Worm (Caenorhabditis elegans): ENCODE measurements around the gene rabr-3.
A peak's percentile ranks its signal among the peaks of the same experiment; 100 is the strongest.

The rabr-3 gene

ce11 chrV:16159594-16159993 lies 35.9 kb upstream of the rabr-3 start, which contains the start of gene F10A3.17:
TSS of gene F10A3.17 (minus strand) at chrV:16159694.
- TF ChIP-seq ceh-28 (tag; optimal IDR thresholded peaks at IDR 0.05) (no peak), pqm-1 (tag; optimal IDR thresholded peaks at IDR 0.05) (no peak), lin-15B (tag; optimal IDR thresholded peaks at IDR 0.05) (no peak), lin-39 (tag; optimal IDR thresholded peaks at IDR 0.05) (no peak)

ce11 chrV:16160087-16160486 lies 35.4 kb upstream of the rabr-3 start:
- peak; percentile 71 for TF ChIP-seq pha-4 (tag; optimal IDR thresholded peaks at IDR 0.05)
- no peak for TF ChIP-seq nhr-28 (tag; optimal IDR thresholded peaks at IDR 0.05)
- TF ChIP-seq elt-2 (tag; optimal IDR thresholded peaks at IDR 0.05): peak; percentile 42
- peak; percentile 16 for TF ChIP-seq pqm-1 (tag; optimal IDR thresholded peaks at IDR 0.05)

ce11 chrV:16162124-16162735 lies 33.2 kb upstream of the rabr-3 start, which contains the start of the genes str-109 and F10A3.11:
TSS of gene str-109 (minus strand) at chrV:16162224.
TSS of gene F10A3.11 (plus strand) at chrV:16162685.
- TF ChIP-seq nhr-67 (tag; optimal IDR thresholded peaks at IDR 0.05): no peak
- TF ChIP-seq nhr-77 (tag; optimal IDR thresholded peaks at IDR 0.05): no peak
- no peak for TF ChIP-seq aly-2 (tag; optimal IDR thresholded peaks at IDR 0.05)
- no peak for TF ChIP-seq sea-2 (GFP tag; optimal IDR thresholded peaks at IDR 0.05)
- TF ChIP-seq nhr-23 (tag; optimal IDR thresholded peaks at IDR 0.05): no peak
- TF ChIP-seq nhr-25 (tag; optimal IDR thresholded peaks at IDR 0.05): no peak
- TF ChIP-seq pha-4 (tag; optimal IDR thresholded peaks at IDR 0.05): no peak
- TF ChIP-seq daf-12 (tag; optimal IDR thresholded peaks at IDR 0.05): no peak
- no peak for TF ChIP-seq nhr-76 (tag; optimal IDR thresholded peaks at IDR 0.05)
- no peak for TF ChIP-seq fkh-10 (GFP tag; optimal IDR thresholded peaks at IDR 0.05)
- TF ChIP-seq R02D3.7 (tag; optimal IDR thresholded peaks at IDR 0.05): no peak
- TF ChIP-seq elt-3 (tag; optimal IDR thresholded peaks at IDR 0.05): no peak
- no peak for TF ChIP-seq ceh-9 (tag; optimal IDR thresholded peaks at IDR 0.05)

- TF ChIP-seq egl-27 (tag; optimal IDR thresholded peaks at IDR 0.05): no peak
- no peak for TF ChIP-seq nhr-77 (tag; optimal IDR thresholded peaks at IDR 0.05)
- no peak for TF ChIP-seq aly-2 (tag; optimal IDR thresholded peaks at IDR 0.05)
- no peak for TF ChIP-seq nfya-1 (tag; optimal IDR thresholded peaks at IDR 0.05; ENCODE audit: insufficient read depth)
- TF ChIP-seq nhr-11 (tag; optimal IDR thresholded peaks at IDR 0.05): no peak
- TF ChIP-seq elt-1 (tag; optimal IDR thresholded peaks at IDR 0.05): no peak
- no peak for TF ChIP-seq nhr-67 (tag; optimal IDR thresholded peaks at IDR 0.05)
- TF ChIP-seq ceh-28 (tag; optimal IDR thresholded peaks at IDR 0.05): no peak
- no peak for TF ChIP-seq ztf-11 (tag; optimal IDR thresholded peaks at IDR 0.05)
- no peak for TF ChIP-seq mml-1 (tag; optimal IDR thresholded peaks at IDR 0.05)
- TF ChIP-seq ceh-16 (tag; optimal IDR thresholded peaks at IDR 0.05): no peak
- no peak for TF ChIP-seq skn-1 (tag; optimal IDR thresholded peaks at IDR 0.05)
- no peak for TF ChIP-seq nhr-43 (tag; optimal IDR thresholded peaks at IDR 0.05; ENCODE audit: poor library complexity, severe bottlenecking)
- TF ChIP-seq daf-12 (tag; optimal IDR thresholded peaks at IDR 0.05): no peak
Measured at ce11 chrV:16163719-16164118, 31.8 kb upstream of the rabr-3 start, which contains the start of gene F10A3.12. TSS of gene F10A3.12 (plus strand) at chrV:16164019.

- no peak for TF ChIP-seq nhr-23 (tag; optimal IDR thresholded peaks at IDR 0.05)
- no peak for TF ChIP-seq lin-15B (tag; optimal IDR thresholded peaks at IDR 0.05)
- no peak for TF ChIP-seq nhr-77 (tag; optimal IDR thresholded peaks at IDR 0.05)
- no peak for TF ChIP-seq egl-5 (tag; optimal IDR thresholded peaks at IDR 0.05)
- no peak for TF ChIP-seq zag-1 (tag; optimal IDR thresholded peaks at IDR 0.05)
- no peak for TF ChIP-seq skn-1 (tag; optimal IDR thresholded peaks at IDR 0.05)
- TF ChIP-seq lsy-12 (tag; optimal IDR thresholded peaks at IDR 0.05): no peak
- no peak for TF ChIP-seq aly-2 (tag; optimal IDR thresholded peaks at IDR 0.05)
- TF ChIP-seq ztf-4 (tag; optimal IDR thresholded peaks at IDR 0.05): no peak
Measured at ce11 chrV:16165936-16166335, 29.5 kb upstream of the rabr-3 start, which contains the start of gene str-108. TSS of gene str-108 (plus strand) at chrV:16166236.

- TF ChIP-seq nhr-43 (tag; optimal IDR thresholded peaks at IDR 0.05; ENCODE audit: poor library complexity, severe bottlenecking) (no peak), zag-1 (tag; optimal IDR thresholded peaks at IDR 0.05) (no peak), aly-2 (tag; optimal IDR thresholded peaks at IDR 0.05) (no peak), tbx-2 (tag; optimal IDR thresholded peaks at IDR 0.05) (no peak), ceh-28 (tag; optimal IDR thresholded peaks at IDR 0.05) (no peak), nhr-25 (tag; optimal IDR thresholded peaks at IDR 0.05) (no peak), ztf-4 (tag; optimal IDR thresholded peaks at IDR 0.05) (no peak), nhr-67 (tag; optimal IDR thresholded peaks at IDR 0.05) (no peak), nhr-28 (tag; optimal IDR thresholded peaks at IDR 0.05) (no peak), elt-1 (tag; optimal IDR thresholded peaks at IDR 0.05) (no peak), mml-1 (tag; optimal IDR thresholded peaks at IDR 0.05) (no peak), jun-1 (tag; optimal IDR thresholded peaks at IDR 0.05) (no peak), egl-5 (tag; optimal IDR thresholded peaks at IDR 0.05) (no peak), egl-27 (tag; optimal IDR thresholded peaks at IDR 0.05) (no peak)
Measured at ce11 chrV:16169026-16169425, 26.5 kb upstream of the rabr-3 start, which contains the start of gene str-111. TSS of gene str-111 (minus strand) at chrV:16169126.

All from whole organism, L3 larva.